Worm (Caenorhabditis elegans): ENCODE results near the gene C27C12.4.

The C27C12.4 gene

DNA sequence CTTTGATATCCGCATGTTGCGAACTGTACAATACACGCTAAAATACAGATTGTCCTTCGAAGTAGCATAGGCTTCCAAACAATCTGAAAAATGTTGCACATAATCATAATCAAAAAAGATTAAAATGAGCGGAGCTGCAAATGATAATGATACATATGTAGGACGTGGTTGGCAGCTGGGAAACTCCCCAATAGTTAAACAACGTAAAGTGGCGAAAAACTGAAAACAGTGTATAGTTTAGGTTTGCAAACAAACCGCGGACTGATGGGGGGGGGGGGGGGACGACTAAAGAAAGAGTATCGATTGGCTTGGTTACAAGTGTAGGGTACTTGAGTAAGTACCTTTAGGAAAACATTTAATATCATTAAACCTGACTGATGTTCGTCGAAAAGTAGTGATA, 51.3 kb downstream of the C27C12.4 start, which contains the start of gene hex-5:
TSS of gene hex-5 (minus strand) at position 101 of the 400 bp plus-strand sequence.
- TF ChIP-seq tab-1 (GFP tag; IDR thresholded peaks at IDR 0.05) (no peak), ref-1 (GFP tag; conservative IDR thresholded peaks at IDR 0.05) (no peak), ztf-29 (GFP tag; IDR thresholded peaks at IDR 0.05) (no peak), cog-1 (tag; optimal IDR thresholded peaks at IDR 0.05) (no peak), flt-1 (GFP tag; IDR thresholded peaks at IDR 0.05) (no peak), ztf-23 (GFP tag; IDR thresholded peaks at IDR 0.05) (no peak), med-1 (GFP tag; optimal IDR thresholded peaks at IDR 0.05; ENCODE audit: insufficient read depth) (no peak), T22C8.4 (GFP tag; IDR thresholded peaks at IDR 0.05) (no peak), klf-2 (GFP tag; conservative IDR thresholded peaks at IDR 0.05) (no peak)

Data from whole organism, midembryonic.